Fruit fly (Drosophila melanogaster) whole organism, wandering third instar larva: ENCODE measurements around the gene mbc.

Experiments
- Dfd ChIP-seq: fragments of >200 bp; optimal IDR thresholded peaks from 2 replicates; lab custom pipeline; 2017; ENCODE audit warnings: missing biosample characterization, missing genetic modification characterization
- GATAd ChIP-seq: sonication (Bioruptor generic); optimal IDR thresholded peaks from 2 replicates; lab custom pipeline; 2016; ENCODE audit warnings: missing biosample characterization, missing genetic modification characterization
- Mio ChIP-seq: sonication (Bioruptor generic); optimal IDR thresholded peaks from 2 replicates; lab custom pipeline; 2016; ENCODE audit warnings: missing biosample characterization, missing genetic modification characterization
- Rel ChIP-seq, 2 experiments: fragments of 200-800 bp; sonication (Bioruptor generic) in 1 of 2; optimal IDR thresholded peaks; 2 replicates in 1 of 2; 3 replicates in 1 of 2; lab custom pipeline; 2016 to 2019; ENCODE audit warnings: mild to moderate bottlenecking in 2 of 2, missing biosample characterization in 2 of 2, missing genetic modification characterization in 2 of 2, moderate library complexity in 1 of 2
- Vsx2 ChIP-seq: fragments of 200-300, 225-300 bp; sonication (Bioruptor generic); optimal IDR thresholded peaks from 2 replicates; lab custom pipeline; 2018; ENCODE audit warnings: missing biosample characterization, missing genetic modification characterization; ENCODE audit not compliant: partially characterized antibody
- dl ChIP-seq, 2 experiments: fragments of 175-275, 200-275 bp in 1 of 2; fragments of 200-275 bp in 1 of 2; sonication (Bioruptor generic); optimal IDR thresholded peaks; lab custom pipeline; 2018; ENCODE audit warnings: mild to moderate bottlenecking in 2 of 2, missing biosample characterization in 2 of 2, missing genetic modification characterization in 2 of 2, moderate library complexity in 2 of 2; ENCODE audit not compliant: partially characterized antibody in 2 of 2, insufficient read depth in 1 of 2
- ey ChIP-seq: fragments of 200-800 bp; sonication (Bioruptor generic); optimal IDR thresholded peaks from 2 replicates; lab custom pipeline; 2016; ENCODE audit warnings: missing biosample characterization, missing genetic modification characterization
- fru ChIP-seq: fragments of 200-800 bp; sonication (Bioruptor generic); optimal IDR thresholded peaks from 3 replicates; lab custom pipeline; 2016; ENCODE audit warnings: missing biosample characterization, mild to moderate bottlenecking, missing genetic modification characterization

- TF ChIP-seq fru (GFP tag; lab: Kevin White, UChicago), result no peak
- no peak for TF ChIP-seq Dfd (GFP tag; lab: Kevin White, UChicago)
- no peak for TF ChIP-seq Vsx2 (GFP tag; lab: Kevin White, UChicago)
- no peak for TF ChIP-seq Rel (GFP tag; optimal IDR thresholded peaks at IDR 0.05; lab: Kevin White, UChicago)
- peak; percentile 52 for TF ChIP-seq Rel (tag; optimal IDR thresholded peaks at IDR 0.05; lab: Kevin White, UChicago)
- TF ChIP-seq Mio (GFP tag; lab: Kevin White, UChicago), result no peak
- TF ChIP-seq dl (GFP tag; optimal IDR thresholded peaks at IDR 0.05; lab: Kevin White, UChicago; ENCODE audit: insufficient read depth in 1 of 2, partially characterized antibody in 2 of 2), result no peak
- TF ChIP-seq GATAd (GFP tag; lab: Kevin White, UChicago), result no peak
- TF ChIP-seq ey (GFP tag; lab: Kevin White, UChicago), result no peak
Measured at dm6 chr3R:23789584-23789983, 8.0 kb downstream of the mbc start.
